Fruit fly (Drosophila melanogaster): ENCODE measurements around the gene CG7215.

Gene CG7215

DNA sequence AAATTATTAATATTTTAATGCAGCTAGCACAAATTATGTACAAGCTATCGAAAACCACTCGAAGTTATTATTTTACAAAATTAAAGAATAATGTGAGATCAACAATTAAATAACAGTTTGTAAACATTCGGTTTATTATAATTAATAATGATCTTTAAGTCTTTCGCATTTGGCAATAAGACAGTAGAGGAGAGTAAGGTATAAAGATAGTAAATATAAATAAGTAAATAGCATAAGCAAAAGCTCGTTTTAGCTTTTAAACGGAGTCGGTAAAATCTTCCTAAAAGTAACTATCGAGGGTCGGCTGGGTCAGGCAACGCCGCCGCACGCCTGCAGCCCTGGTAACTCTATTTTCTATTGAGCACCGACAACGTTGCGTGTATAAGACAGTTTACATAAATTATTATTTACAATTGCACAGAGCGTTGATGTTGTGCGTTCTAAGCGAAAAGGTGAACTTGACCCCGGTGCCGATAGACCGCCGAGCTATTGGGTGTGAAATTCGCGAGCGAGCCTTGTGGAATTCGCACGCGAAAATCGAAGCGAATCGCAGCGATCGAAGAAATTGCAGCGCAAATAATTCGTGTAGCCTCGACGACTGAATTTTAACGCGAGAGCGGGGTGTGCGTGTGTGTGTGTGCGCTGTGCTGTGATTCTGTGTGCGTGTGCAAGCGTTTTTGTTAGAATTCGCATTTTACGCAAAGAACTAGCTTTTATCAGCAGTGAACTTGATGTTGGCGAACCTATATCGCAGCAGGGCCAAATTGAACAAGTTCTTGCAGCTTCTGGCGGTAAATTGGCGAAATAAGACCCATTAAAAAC lies 554 bp upstream of the CG7215 start, which contains the start of gene wrd (continued):
- no peak for TF ChIP-seq Mes4 (GFP tag; optimal IDR thresholded peaks at IDR 0.05)
- no peak for TF ChIP-seq corto (GFP tag; optimal IDR thresholded peaks at IDR 0.05)
- peak; percentile 30 for TF ChIP-seq CG12659 (GFP tag; optimal IDR thresholded peaks at IDR 0.05)
- TF ChIP-seq CG12391 (tag; optimal IDR thresholded peaks at IDR 0.05), result peak; percentile 3
- TF ChIP-seq Adf1 (GFP tag; IDR thresholded peaks at IDR 0.05), result no peak
- no peak for TF ChIP-seq tx (GFP tag; optimal IDR thresholded peaks at IDR 0.05)
- TF ChIP-seq gsb-n (tag; optimal IDR thresholded peaks at IDR 0.05), result no peak
- no peak for TF ChIP-seq mam (GFP tag; optimal IDR thresholded peaks at IDR 0.05)
- TF ChIP-seq Usf (GFP tag; optimal IDR thresholded peaks at IDR 0.05), result no peak
- TF ChIP-seq Pdp1 (GFP tag; optimal IDR thresholded peaks at IDR 0.05), result peak in 1 of 2 experiments; percentile 67
- TF ChIP-seq Atf6 (GFP tag; IDR thresholded peaks at IDR 0.05), result no peak
- no peak for TF ChIP-seq CG4404 (GFP tag; IDR thresholded peaks at IDR 0.05)
- TF ChIP-seq sisA (GFP tag; IDR thresholded peaks at IDR 0.05), result 0 out of 2 replicates have a peak, but pooled peaks have one; percentile 9
- no peak for TF ChIP-seq cad (GFP tag; optimal IDR thresholded peaks at IDR 0.05)
- no peak for TF ChIP-seq CG6813 (GFP tag; optimal IDR thresholded peaks at IDR 0.05)
- TF ChIP-seq TFAM (GFP tag; optimal IDR thresholded peaks at IDR 0.05), result no peak
- TF ChIP-seq nom (GFP tag; optimal IDR thresholded peaks at IDR 0.05), result no peak
- TF ChIP-seq nau (GFP tag; optimal IDR thresholded peaks at IDR 0.05), result peak; percentile 6
- no peak for TF ChIP-seq CG11723 (GFP tag; optimal IDR thresholded peaks at IDR 0.05)
- no peak for TF ChIP-seq pita (GFP tag; optimal IDR thresholded peaks at IDR 0.05)
- no peak for TF ChIP-seq Dip2 (GFP tag; IDR thresholded peaks at IDR 0.05)
- TF ChIP-seq sim (GFP tag; IDR thresholded peaks at IDR 0.05), result no peak
- TF ChIP-seq btn (GFP tag; optimal IDR thresholded peaks at IDR 0.05), result no peak
- TF ChIP-seq CG10979 (tag; optimal IDR thresholded peaks at IDR 0.05), result no peak
- peak; percentile 75 for TF ChIP-seq cg (GFP tag; optimal IDR thresholded peaks at IDR 0.05)
- no peak for TF ChIP-seq hbn (GFP tag; IDR thresholded peaks at IDR 0.05; ENCODE audit: partially characterized antibody)
- no peak for TF ChIP-seq tap (tag; optimal IDR thresholded peaks at IDR 0.05)
- TF ChIP-seq HLH54F (GFP tag; optimal IDR thresholded peaks at IDR 0.05), result no peak
- TF ChIP-seq lov (optimal IDR thresholded peaks at IDR 0.05), result no peak
- no peak for TF ChIP-seq lov (GFP tag; IDR thresholded peaks at IDR 0.05)
- no peak for TF ChIP-seq Mad (GFP tag; optimal IDR thresholded peaks at IDR 0.05)
- TF ChIP-seq scrt (GFP tag; optimal IDR thresholded peaks at IDR 0.05), result peak; percentile 22
- TF ChIP-seq nerfin-1 (tag; optimal IDR thresholded peaks at IDR 0.05), result peak; percentile 39
- peak; percentile 57; the same call in 2 of the 3 replicates for TF ChIP-seq row (GFP tag; IDR thresholded peaks at IDR 0.05)
- TF ChIP-seq CG17385 (GFP tag; optimal IDR thresholded peaks at IDR 0.05), result peak; percentile 22
- no peak for TF ChIP-seq CG11398 (GFP tag; optimal IDR thresholded peaks at IDR 0.05)
- no peak for TF ChIP-seq CG18764 (GFP tag; optimal IDR thresholded peaks at IDR 0.05)
- TF ChIP-seq H2.0 (GFP tag; IDR thresholded peaks at IDR 0.05), result no peak
- TF ChIP-seq CG14014 (GFP tag; IDR thresholded peaks at IDR 0.05), result 0 out of 2 replicates have a peak, but pooled peaks have one; percentile 11
- peak; percentile 12 for TF ChIP-seq CG4617 (GFP tag; optimal IDR thresholded peaks at IDR 0.05; ENCODE audit: borderline replicate concordance)
- TF ChIP-seq CG2116 (GFP tag; optimal IDR thresholded peaks at IDR 0.05), result peak; percentile 1
- no peak for TF ChIP-seq bowl (GFP tag; IDR thresholded peaks at IDR 0.05)
- TF ChIP-seq Hey (tag; optimal IDR thresholded peaks at IDR 0.05), result no peak
- no peak for TF ChIP-seq CG12744 (GFP tag; optimal IDR thresholded peaks at IDR 0.05)
- TF ChIP-seq exex (tag; optimal IDR thresholded peaks at IDR 0.05), result no peak
- no peak for TF ChIP-seq CG2202 (tag; optimal IDR thresholded peaks at IDR 0.05)
- no peak for TF ChIP-seq Gsc (GFP tag; IDR thresholded peaks at IDR 0.05)
- TF ChIP-seq sug (tag; optimal IDR thresholded peaks at IDR 0.05), result no peak
- no peak for TF ChIP-seq yki (optimal IDR thresholded peaks at IDR 0.05)
- TF ChIP-seq pb (GFP tag; optimal IDR thresholded peaks at IDR 0.05), result no peak
